Worm (Caenorhabditis elegans): Measurements from ENCODE around the gene grd-5.
A peak's percentile ranks its signal among the peaks of the same experiment; 100 is the strongest.

Gene grd-5

DNA sequence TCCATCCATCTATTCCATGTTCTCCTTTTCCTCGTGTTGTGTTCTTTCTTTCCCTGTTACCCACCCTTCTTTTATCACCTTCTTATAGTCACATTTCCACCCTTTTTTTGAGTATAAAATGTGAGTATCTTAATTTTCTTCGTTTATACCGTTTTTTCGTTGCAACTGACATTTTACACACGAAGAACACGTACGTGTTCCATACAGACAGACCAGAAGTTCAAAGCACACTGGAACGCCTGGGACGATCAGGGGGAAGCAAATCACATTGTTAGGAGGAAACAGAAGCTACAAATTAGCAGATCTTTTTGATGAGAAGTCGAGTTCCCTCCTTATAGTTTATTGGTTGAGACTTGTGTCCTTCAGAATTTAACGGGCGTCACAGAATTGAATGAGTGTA lies 3.1 kb upstream of the grd-5 start:
- no peak for TF ChIP-seq efl-1 (optimal IDR thresholded peaks at IDR 0.05)
- TF ChIP-seq efl-1 (GFP tag; optimal IDR thresholded peaks at IDR 0.05 in 1 of 2) = peak in 1 of 2 experiments; percentile 89
- peak; percentile 13 for TF ChIP-seq aly-2 (tag; optimal IDR thresholded peaks at IDR 0.05)
- no peak for TF ChIP-seq unc-98 (GFP tag; IDR thresholded peaks at IDR 0.05)

DNA sequence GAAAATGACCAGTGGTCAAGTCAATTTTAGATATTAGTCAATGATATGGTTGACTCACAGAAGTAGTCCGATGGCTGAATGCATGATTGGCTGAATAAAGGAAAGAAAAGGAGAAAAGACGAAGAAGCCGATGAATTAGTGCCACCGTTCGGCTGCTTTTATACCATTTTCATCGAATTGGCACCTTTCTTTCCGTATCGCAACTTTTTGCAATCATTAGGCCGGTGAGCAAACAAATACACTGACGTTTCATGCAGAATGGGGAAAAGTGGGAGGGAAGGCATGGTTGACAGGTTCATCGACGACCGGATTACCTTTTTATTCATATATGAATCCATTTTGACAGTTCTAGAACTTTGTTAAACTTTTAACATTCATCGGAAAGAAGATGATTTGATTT lies 2.4 kb downstream of the grd-5 start, which contains the start of gene idpc-2:
idpc-2 (minus strand) TSS at position 101 of the 400 bp plus-strand sequence.
- TF ChIP-seq skn-1 (tag; optimal IDR thresholded peaks at IDR 0.05) = no peak
- TF ChIP-seq sptf-1 (tag; optimal IDR thresholded peaks at IDR 0.05) = no peak
- no peak for TF ChIP-seq xbp-1 (tag; optimal IDR thresholded peaks at IDR 0.05)
- TF ChIP-seq lin-39 (tag; optimal IDR thresholded peaks at IDR 0.05) = no peak
- no peak for TF ChIP-seq isw-1 (GFP tag; IDR thresholded peaks at IDR 0.05)

ce11 chrV:8622314-8622713 lies 3.5 kb downstream of the grd-5 start, which contains the start of gene F41E6.1:
Gene F41E6.1 (plus strand): TSS chrV:8622614.
- TF ChIP-seq lin-39 (tag; optimal IDR thresholded peaks at IDR 0.05) (no peak), ceh-82 (tag; optimal IDR thresholded peaks at IDR 0.05) (no peak), vab-15 (tag; optimal IDR thresholded peaks at IDR 0.05) (no peak), ets-5 (GFP tag; IDR thresholded peaks at IDR 0.05) (no peak), lin-13 (GFP tag; optimal IDR thresholded peaks at IDR 0.05) (no peak), nhr-19 (GFP tag; conservative IDR thresholded peaks at IDR 0.05) (no peak), mab-9 (GFP tag; IDR thresholded peaks at IDR 0.05) (no peak), ama-1 (optimal IDR thresholded peaks at IDR 0.05) (no peak), sptf-1 (tag; optimal IDR thresholded peaks at IDR 0.05) (no peak)

DNA sequence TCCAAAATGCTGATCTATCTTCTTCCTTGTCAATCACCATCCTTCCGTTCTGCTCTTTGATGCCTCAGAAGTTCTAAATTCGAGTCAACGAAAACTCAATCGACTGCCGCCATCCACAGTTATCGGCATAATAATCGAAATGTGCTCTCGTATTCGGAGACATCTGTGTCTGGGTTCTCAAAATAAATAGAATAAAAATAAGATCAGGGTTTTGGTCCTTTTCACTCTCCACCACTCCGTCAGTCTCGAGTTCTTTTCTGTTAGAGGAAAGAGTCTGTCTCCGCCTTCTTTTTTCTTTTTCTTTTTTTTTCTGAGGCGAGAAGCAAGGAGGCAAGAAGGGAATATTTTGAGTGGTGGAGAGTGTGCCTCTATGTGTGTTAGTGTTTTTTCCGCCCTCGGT lies 4.9 kb downstream of the grd-5 start, which contains the start of gene F41E6.17:
F41E6.17 (plus strand) TSS at position 348 of the 400 bp plus-strand sequence.
- TF ChIP-seq ceh-8 (GFP tag; optimal IDR thresholded peaks at IDR 0.05) = no peak
- TF ChIP-seq mdl-1 (tag; optimal IDR thresholded peaks at IDR 0.05) = no peak
- TF ChIP-seq fkh-10 (GFP tag; optimal IDR thresholded peaks at IDR 0.05) = peak; percentile 19
- no peak for TF ChIP-seq ces-1 (GFP tag; optimal IDR thresholded peaks at IDR 0.05)
- TF ChIP-seq nhr-47 (tag; optimal IDR thresholded peaks at IDR 0.05) = no peak
- no peak for TF ChIP-seq C34B4.2 (tag; optimal IDR thresholded peaks at IDR 0.05)
- TF ChIP-seq ceh-82 (tag; optimal IDR thresholded peaks at IDR 0.05) = peak in 1 of 3 experiments; percentile 24
- no peak for TF ChIP-seq isw-1 (GFP tag; IDR thresholded peaks at IDR 0.05)
- no peak for TF ChIP-seq elt-2 (tag; optimal IDR thresholded peaks at IDR 0.05)
- TF ChIP-seq nhr-71 (tag; optimal IDR thresholded peaks at IDR 0.05) = no peak
- no peak for TF ChIP-seq nhr-20 (tag; optimal IDR thresholded peaks at IDR 0.05)
- TF ChIP-seq nhr-76 (tag; optimal IDR thresholded peaks at IDR 0.05) = no peak
- TF ChIP-seq nhr-90 (tag; optimal IDR thresholded peaks at IDR 0.05; ENCODE audit: poor library complexity) = no peak
- TF ChIP-seq irx-1 (tag; optimal IDR thresholded peaks at IDR 0.05) = no peak
- peak; percentile 33 for TF ChIP-seq dsc-1 (tag; optimal IDR thresholded peaks at IDR 0.05)
- TF ChIP-seq dpl-1 (GFP tag; optimal IDR thresholded peaks at IDR 0.05) = no peak
- TF ChIP-seq unc-130 (tag; optimal IDR thresholded peaks at IDR 0.05) = no peak
- no peak for TF ChIP-seq Y116A8C.19 (tag; optimal IDR thresholded peaks at IDR 0.05; ENCODE audit: borderline replicate concordance)
- no peak for TF ChIP-seq lin-39 (tag; optimal IDR thresholded peaks at IDR 0.05)
- no peak for TF ChIP-seq rnt-1 (tag; optimal IDR thresholded peaks at IDR 0.05)
- TF ChIP-seq lin-14 (GFP tag; optimal IDR thresholded peaks at IDR 0.05) = peak; percentile 70

- TF ChIP-seq nhr-71 (tag; optimal IDR thresholded peaks at IDR 0.05) = peak; percentile 25
- TF ChIP-seq fkh-8 (tag; optimal IDR thresholded peaks at IDR 0.05) = peak; percentile 6
- peak; percentile 76 for TF ChIP-seq nhr-85 (tag)
- TF ChIP-seq tbx-2 (tag; optimal IDR thresholded peaks at IDR 0.05) = no peak
- TF ChIP-seq egl-13 (tag; optimal IDR thresholded peaks at IDR 0.05) = peak; percentile 5
- TF ChIP-seq lin-14 (GFP tag; optimal IDR thresholded peaks at IDR 0.05) = peak; percentile 26
These were observed 7.6 kb downstream of the grd-5 start for ce11 chrV:8626406-8626805.
